Worm (Caenorhabditis elegans) whole organism, L2 larva: Measurements from ENCODE around the gene dhhc-14.

Experiments
- C34F6.9 ChIP-seq: fragments of 150-350 bp; optimal IDR thresholded peaks from 2 replicates; lab custom pipeline; 2014; ENCODE audit warnings: missing biosample characterization, missing genetic modification characterization
- F13H6.1 ChIP-seq: sonication (generic microtip); optimal IDR thresholded peaks from 2 replicates; lab custom pipeline; 2016; ENCODE audit warnings: missing genetic modification characterization, missing compliant biosample characterization
- Y55F3AM.14 ChIP-seq: fragments of 200-800 bp; sonication (Bioruptor generic); optimal IDR thresholded peaks from 2 replicates; lab custom pipeline; 2018; ENCODE audit warnings: mild to moderate bottlenecking, missing genetic modification characterization, missing compliant biosample characterization
- ZK546.5 ChIP-seq: sonication (generic microtip); optimal IDR thresholded peaks from 2 replicates; lab custom pipeline; 2017; ENCODE audit warnings: missing biosample characterization, missing genetic modification characterization
- alr-1 ChIP-seq: fragments of 150-350 bp; optimal IDR thresholded peaks from 2 replicates; lab custom pipeline; 2014; ENCODE audit warnings: missing biosample characterization, missing genetic modification characterization
- aly-2 ChIP-seq: fragments of 150-350 bp; optimal IDR thresholded peaks from 2 replicates; lab custom pipeline; 2014; ENCODE audit warnings: missing biosample characterization, missing genetic modification characterization
- ama-1 ChIP-seq: fragments of 150-350 bp; optimal IDR thresholded peaks from 2 replicates; lab custom pipeline; 2018; ENCODE audit warnings: inconsistent platforms
- blmp-1 ChIP-seq: sonication (generic microtip); optimal IDR thresholded peaks from 2 replicates; lab custom pipeline; 2017; ENCODE audit warnings: missing genetic modification characterization, mild to moderate bottlenecking, missing compliant biosample characterization, antibody characterized with exemption, moderate library complexity; ENCODE audit not compliant: insufficient read depth
- elt-1 ChIP-seq: fragments of 150-350 bp; optimal IDR thresholded peaks from 2 replicates; lab custom pipeline; 2014; ENCODE audit warnings: missing biosample characterization, missing genetic modification characterization
- elt-3 ChIP-seq: sonication (generic microtip); optimal IDR thresholded peaks from 2 replicates; lab custom pipeline; 2017; ENCODE audit warnings: missing biosample characterization, missing genetic modification characterization
- fos-1 ChIP-seq: fragments of 150-350 bp; optimal IDR thresholded peaks from 2 replicates; lab custom pipeline; 2014; ENCODE audit warnings: missing biosample characterization, missing genetic modification characterization
- gmeb-1 ChIP-seq: fragments of 150-350 bp; optimal IDR thresholded peaks from 2 replicates; lab custom pipeline; 2014; ENCODE audit warnings: missing biosample characterization, missing genetic modification characterization
- lin-11 ChIP-seq: fragments of 150-350 bp; sonication (generic microtip); optimal IDR thresholded peaks from 2 replicates; lab custom pipeline; 2014; ENCODE audit warnings: missing biosample characterization, missing genetic modification characterization, inconsistent platforms, mixed read lengths
- lin-39 ChIP-seq: fragments of 150-350 bp; optimal IDR thresholded peaks from 2 replicates; lab custom pipeline; 2014; ENCODE audit warnings: missing biosample characterization, missing genetic modification reagents, missing genetic modification characterization
- lsy-2 ChIP-seq, 2 experiments: fragments of 150-350 bp in 1 of 2; sonication (generic microtip) in 1 of 2; optimal IDR thresholded peaks; 2 replicates each; lab custom pipeline; 2014 to 2017; ENCODE audit warnings: missing biosample characterization in 2 of 2, missing genetic modification characterization in 2 of 2
- mab-5 ChIP-seq: fragments of 150-350 bp; optimal IDR thresholded peaks from 2 replicates; lab custom pipeline; 2014; ENCODE audit warnings: missing biosample characterization, missing genetic modification characterization
- mbf-1 ChIP-seq: sonication (generic microtip); optimal IDR thresholded peaks from 2 replicates; lab custom pipeline; 2017; ENCODE audit warnings: missing biosample characterization, missing genetic modification characterization
- mdl-1 ChIP-seq, 2 experiments: fragments of 150-350 bp in 1 of 2; sonication (generic microtip) in 1 of 2; optimal IDR thresholded peaks; 2 replicates each; lab custom pipeline; 2017; ENCODE audit warnings: missing biosample characterization in 2 of 2, missing genetic modification characterization in 2 of 2
- nhr-10 ChIP-seq: sonication (generic microtip); optimal IDR thresholded peaks from 2 replicates; lab custom pipeline; 2017; ENCODE audit warnings: missing biosample characterization, missing genetic modification characterization
- nhr-11 ChIP-seq: fragments of 150-350 bp; optimal IDR thresholded peaks from 2 replicates; lab custom pipeline; 2014; ENCODE audit warnings: missing biosample characterization, missing genetic modification characterization
- nhr-129 ChIP-seq: fragments of 150-350 bp; optimal IDR thresholded peaks from 2 replicates; lab custom pipeline; 2014; ENCODE audit warnings: missing biosample characterization, missing genetic modification characterization
- nhr-23 ChIP-seq: fragments of 150-350 bp; optimal IDR thresholded peaks from 2 replicates; lab custom pipeline; 2014; ENCODE audit warnings: missing biosample characterization, missing genetic modification reagents, missing genetic modification characterization
- nhr-25 ChIP-seq: fragments of 150-350 bp; sonication (generic microtip); optimal IDR thresholded peaks from 3 replicates; lab custom pipeline; 2014; ENCODE audit warnings: missing biosample characterization, missing genetic modification characterization
- nhr-77 ChIP-seq: fragments of 150-350 bp; optimal IDR thresholded peaks from 2 replicates; lab custom pipeline; 2014; ENCODE audit warnings: missing biosample characterization, missing genetic modification characterization
- peb-1 ChIP-seq: fragments of 150-350 bp; optimal IDR thresholded peaks from 2 replicates; lab custom pipeline; 2014; ENCODE audit warnings: missing biosample characterization, missing genetic modification characterization
- sma-9 ChIP-seq, 2 experiments: fragments of 150-350 bp in 1 of 2; sonication (generic microtip) in 1 of 2; optimal IDR thresholded peaks; 2 replicates each; lab custom pipeline; 2014 to 2016; ENCODE audit warnings: missing genetic modification characterization in 2 of 2, mild to moderate bottlenecking in 1 of 2, missing biosample characterization in 1 of 2, missing compliant biosample characterization in 1 of 2, missing genetic modification reagents in 1 of 2, moderate library complexity in 1 of 2
- snpc-4 ChIP-seq: fragments of 150-350 bp; optimal IDR thresholded peaks from 2 replicates; lab custom pipeline; 2014; ENCODE audit warnings: missing biosample characterization, missing genetic modification characterization
- unc-39 ChIP-seq: fragments of 150-350 bp; optimal IDR thresholded peaks from 2 replicates; lab custom pipeline; 2014; ENCODE audit warnings: missing biosample characterization, missing genetic modification characterization
- unc-55 ChIP-seq: fragments of 150-350 bp; sonication (generic microtip); optimal IDR thresholded peaks from 3 replicates; lab custom pipeline; 2014; ENCODE audit warnings: missing biosample characterization, missing genetic modification reagents, missing genetic modification characterization
- unc-62 ChIP-seq: fragments of 150-350 bp; optimal IDR thresholded peaks from 2 replicates; lab custom pipeline; 2014; ENCODE audit warnings: missing biosample characterization, missing genetic modification reagents, missing genetic modification characterization
- ztf-11 ChIP-seq: sonication (generic microtip); optimal IDR thresholded peaks from 2 replicates; lab custom pipeline; 2017; ENCODE audit warnings: missing biosample characterization, missing genetic modification characterization
- ztf-4 ChIP-seq: fragments of 150-350 bp; optimal IDR thresholded peaks from 2 replicates; lab custom pipeline; 2014; ENCODE audit warnings: missing biosample characterization, missing genetic modification characterization

The dhhc-14 gene

DNA sequence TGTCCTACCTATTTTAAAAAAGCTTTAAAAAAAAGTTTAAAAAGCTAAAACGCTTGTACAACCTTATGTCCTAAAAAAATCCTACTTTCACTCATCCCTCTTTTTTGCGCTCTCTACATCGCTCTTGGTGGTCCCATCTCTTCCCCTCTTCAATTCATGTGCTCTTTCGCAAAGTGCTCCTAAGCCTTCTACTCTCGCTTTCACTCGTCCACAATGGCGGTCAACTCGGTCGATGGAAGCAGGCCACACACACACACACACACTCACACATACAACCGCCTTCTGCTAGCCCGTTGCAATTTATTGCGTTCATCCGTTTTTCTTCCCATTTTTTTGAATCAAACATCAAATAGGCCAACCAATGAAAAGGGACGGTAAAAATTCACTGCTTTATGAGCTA, 17.1 kb downstream of the dhhc-14 start:
- TF ChIP-seq nhr-129 (tag; lab: Kevin White, UChicago) (peak; percentile 22), nhr-11 (no peak), gmeb-1 (tag; lab: Kevin White, UChicago) (no peak), C34F6.9 (tag; lab: Kevin White, UChicago) (peak; percentile 6), unc-55 (GFP tag; lab: Kevin White, UChicago) (peak; percentile 21), mdl-1 (tag; optimal IDR thresholded peaks at IDR 0.05; lab: Kevin White, UChicago) (peak in 1 of 2 experiments; percentile 6)
- TF ChIP-seq, all 48 proteins: peak for 4

DNA sequence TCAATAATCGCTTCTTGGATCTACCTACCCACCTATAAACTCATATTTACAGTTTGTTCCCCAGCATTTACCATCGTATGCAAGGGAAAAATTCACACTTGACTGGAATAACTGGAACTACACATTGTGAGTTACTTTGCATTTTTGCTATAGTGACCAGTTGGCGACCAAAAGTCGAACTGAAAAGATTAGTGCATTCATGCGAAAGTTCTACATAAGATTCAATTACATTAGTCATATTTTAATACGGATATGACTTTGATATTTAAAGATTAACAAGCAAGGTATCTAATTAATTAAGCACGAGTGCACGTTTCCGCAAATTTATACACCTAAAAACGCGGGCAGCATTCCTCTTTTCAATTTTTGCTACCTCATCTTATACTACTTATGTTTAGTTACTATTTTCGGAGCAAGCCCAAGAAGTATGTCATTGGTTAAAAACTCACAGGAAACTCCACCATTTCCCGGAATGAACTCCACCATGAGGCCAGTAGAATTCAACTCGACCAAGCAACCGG, 19.0 kb downstream of the dhhc-14 start, which contains the start of gene jmjd-3.1:
Gene jmjd-3.1 (plus strand): TSS at position 51 of the 521 bp plus-strand sequence.
- TF ChIP-seq nhr-10 (tag; lab: Kevin White, UChicago) (no peak), alr-1 (no peak), ZK546.5 (tag; lab: Kevin White, UChicago) (no peak), nhr-77 (tag; lab: Kevin White, UChicago) (no peak), peb-1 (tag; lab: Kevin White, UChicago) (no peak), blmp-1 (tag; lab: Kevin White, UChicago) (no peak), ama-1 (lab: Kevin White, UChicago) (no peak), aly-2 (no peak), elt-1 (tag; lab: Kevin White, UChicago) (no peak), C34F6.9 (tag; lab: Kevin White, UChicago) (no peak), sma-9 (GFP tag; optimal IDR thresholded peaks at IDR 0.05; lab: Kevin White, UChicago) (no peak), sma-9 (tag; optimal IDR thresholded peaks at IDR 0.05; lab: Kevin White, UChicago) (no peak), lin-11 (no peak), snpc-4 (tag; lab: Kevin White, UChicago) (no peak), elt-3 (no peak), lin-39 (tag; lab: Kevin White, UChicago) (no peak), Y55F3AM.14 (GFP tag; lab: Kevin White, UChicago) (no peak), ztf-11 (no peak), F13H6.1 (tag; lab: Kevin White, UChicago) (no peak), unc-39 (tag; lab: Kevin White, UChicago) (no peak)

DNA sequence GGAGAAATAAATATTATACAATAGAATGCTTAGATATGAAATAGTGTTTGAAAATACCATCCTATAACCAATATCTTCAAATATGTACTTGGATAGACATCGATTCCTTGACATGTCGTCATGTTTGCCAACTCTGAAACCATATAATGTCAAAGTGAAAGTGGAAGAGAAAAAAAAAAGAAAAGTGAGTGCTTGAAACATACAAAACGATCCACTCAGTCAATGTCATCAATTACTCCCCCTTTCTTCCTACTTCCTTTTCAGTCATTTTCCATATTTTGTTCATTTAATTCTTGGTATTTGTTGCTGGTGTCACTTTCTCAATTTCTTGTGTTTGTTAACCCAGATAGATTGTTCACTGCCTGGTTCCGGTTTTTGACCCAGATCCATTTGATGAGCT, 28.1 kb downstream of the dhhc-14 start, which contains the start of gene F18E9.4:
Gene F18E9.4 (plus strand): TSS at position 301 of the 400 bp plus-strand sequence.
- TF ChIP-seq snpc-4 (tag; lab: Kevin White, UChicago) (no peak), lsy-2 (tag; optimal IDR thresholded peaks at IDR 0.05; lab: Kevin White, UChicago) (no peak), ZK546.5 (tag; lab: Kevin White, UChicago) (no peak), blmp-1 (tag; lab: Kevin White, UChicago) (no peak), nhr-10 (tag; lab: Kevin White, UChicago) (no peak)

DNA sequence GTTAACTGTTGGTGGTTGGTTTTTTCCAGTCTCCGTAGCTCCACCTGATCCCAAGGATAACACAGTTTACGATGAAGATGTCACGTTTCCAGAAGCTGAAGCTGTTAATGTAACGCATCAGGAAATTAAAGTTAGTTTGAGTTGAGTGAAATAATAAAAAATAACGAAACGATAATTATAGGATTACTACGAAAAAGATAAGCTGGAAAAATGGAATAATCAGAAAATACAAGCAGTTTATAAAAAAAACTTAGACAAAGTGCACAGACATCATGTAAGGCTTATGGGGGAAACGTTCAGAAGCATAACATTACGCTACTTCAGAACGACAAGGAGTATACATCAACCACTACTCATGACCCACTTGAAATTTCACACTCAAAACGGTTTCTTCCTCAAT, 29.4 kb downstream of the dhhc-14 start, which contains the start of gene F18E9.8:
Gene F18E9.8 (minus strand): TSS at position 101 of the 400 bp plus-strand sequence.
- no peak for TF ChIP-seq Y55F3AM.14 (GFP tag; lab: Kevin White, UChicago)
- TF ChIP-seq ztf-4 (tag; lab: Kevin White, UChicago), result no peak
- TF ChIP-seq unc-62 (GFP tag; lab: Kevin White, UChicago), result no peak
- TF ChIP-seq nhr-77 (tag; lab: Kevin White, UChicago), result no peak
- TF ChIP-seq elt-3, result no peak
- TF ChIP-seq nhr-23 (tag; lab: Kevin White, UChicago), result no peak
- no peak for TF ChIP-seq ama-1 (lab: Kevin White, UChicago)
- no peak for TF ChIP-seq peb-1 (tag; lab: Kevin White, UChicago)
- TF ChIP-seq alr-1, result no peak
- TF ChIP-seq sma-9 (GFP tag; optimal IDR thresholded peaks at IDR 0.05; lab: Kevin White, UChicago), result no peak
- no peak for TF ChIP-seq sma-9 (tag; optimal IDR thresholded peaks at IDR 0.05; lab: Kevin White, UChicago)
- no peak for TF ChIP-seq snpc-4 (tag; lab: Kevin White, UChicago)
- TF ChIP-seq nhr-25 (tag; lab: Kevin White, UChicago), result no peak
- no peak for TF ChIP-seq mab-5 (tag; lab: Kevin White, UChicago)
- no peak for TF ChIP-seq nhr-11
- TF ChIP-seq mbf-1 (tag; lab: Kevin White, UChicago), result no peak
- no peak for TF ChIP-seq C34F6.9 (tag; lab: Kevin White, UChicago)
- TF ChIP-seq fos-1 (tag; lab: Kevin White, UChicago), result no peak
